Worm (Caenorhabditis elegans): Measurements from ENCODE around the gene mrp-4.
A peak's percentile ranks its signal among the peaks of the same experiment; 100 is the strongest.

mrp-4 gene

ce11 chrX:9856618-9857017 is 27.5 kb upstream of the mrp-4 start, which contains the start of gene R07B1.11:
R07B1.11 (plus strand) TSS chrX:9856918.
- no peak for TF ChIP-seq Y55F3AM.14 (GFP tag; optimal IDR thresholded peaks at IDR 0.05)
- no peak for TF ChIP-seq mbf-1 (tag; optimal IDR thresholded peaks at IDR 0.05)
- TF ChIP-seq ztf-11 (tag; optimal IDR thresholded peaks at IDR 0.05): no peak
- TF ChIP-seq lin-39 (tag; optimal IDR thresholded peaks at IDR 0.05): no peak
- TF ChIP-seq ztf-1 (GFP tag; conservative IDR thresholded peaks at IDR 0.05): no peak
- TF ChIP-seq gmeb-1 (tag; optimal IDR thresholded peaks at IDR 0.05): no peak
- no peak for TF ChIP-seq ama-1 (optimal IDR thresholded peaks at IDR 0.05)
- TF ChIP-seq peb-1 (tag; optimal IDR thresholded peaks at IDR 0.05): no peak

- peak; percentile 5 for TF ChIP-seq sma-3 (GFP tag; optimal IDR thresholded peaks at IDR 0.05)
- peak; percentile 13 for TF ChIP-seq sma-9 (GFP tag; optimal IDR thresholded peaks at IDR 0.05)
- TF ChIP-seq sma-9 (tag; optimal IDR thresholded peaks at IDR 0.05): no peak
- no peak for TF ChIP-seq egl-27 (tag; optimal IDR thresholded peaks at IDR 0.05)
- no peak for TF ChIP-seq lin-39 (tag; optimal IDR thresholded peaks at IDR 0.05)
- no peak for TF ChIP-seq ama-1 (optimal IDR thresholded peaks at IDR 0.05)
- no peak for TF ChIP-seq elt-3 (tag; optimal IDR thresholded peaks at IDR 0.05)
- no peak for TF ChIP-seq R02D3.7 (tag; optimal IDR thresholded peaks at IDR 0.05)
- TF ChIP-seq skn-1 (tag; optimal IDR thresholded peaks at IDR 0.05): peak; percentile 66
- TF ChIP-seq ztf-4 (tag; optimal IDR thresholded peaks at IDR 0.05): no peak
- no peak for TF ChIP-seq nhr-10 (tag; optimal IDR thresholded peaks at IDR 0.05)
- TF ChIP-seq gmeb-1 (tag; optimal IDR thresholded peaks at IDR 0.05): peak; percentile 1
- TF ChIP-seq nhr-129 (tag; optimal IDR thresholded peaks at IDR 0.05): no peak
- peak; percentile 91 for TF ChIP-seq fos-1 (tag; optimal IDR thresholded peaks at IDR 0.05)
- peak; percentile 57 for TF ChIP-seq crh-2 (tag; optimal IDR thresholded peaks at IDR 0.05)
- no peak for TF ChIP-seq nhr-237 (tag; optimal IDR thresholded peaks at IDR 0.05)
Observed at ce11 chrX:9858069-9858468, 26.0 kb upstream of the mrp-4 start, which contains the start of gene scav-5. scav-5 (plus strand) TSS chrX:9858365.

- TF ChIP-seq Y55F3AM.14 (GFP tag; optimal IDR thresholded peaks at IDR 0.05) (no peak), unc-39 (tag; optimal IDR thresholded peaks at IDR 0.05) (no peak), nhr-77 (tag; optimal IDR thresholded peaks at IDR 0.05) (no peak), fos-1 (tag; optimal IDR thresholded peaks at IDR 0.05) (peak; percentile 64), skn-1 (tag; optimal IDR thresholded peaks at IDR 0.05) (peak; percentile 39), ztf-11 (tag; optimal IDR thresholded peaks at IDR 0.05) (no peak), crh-2 (tag; optimal IDR thresholded peaks at IDR 0.05) (peak; percentile 33), gmeb-1 (tag; optimal IDR thresholded peaks at IDR 0.05) (no peak), nhr-237 (tag; optimal IDR thresholded peaks at IDR 0.05) (no peak)
Observed at ce11 chrX:9862916-9863624, 21.0 kb upstream of the mrp-4 start, which contains the start of the genes gst-36 and R07B1.5. gst-36 (minus strand) TSS chrX:9862960. R07B1.5 (plus strand) TSS chrX:9863580.

ce11 chrX:9866355-9866754 is 17.7 kb upstream of the mrp-4 start, which contains the start of gene R07B1.6:
R07B1.6 (plus strand) TSS chrX:9866655.
- TF ChIP-seq sma-9 (GFP tag; optimal IDR thresholded peaks at IDR 0.05) (no peak), sma-9 (tag; optimal IDR thresholded peaks at IDR 0.05) (no peak), lin-13 (GFP tag; optimal IDR thresholded peaks at IDR 0.05) (no peak), ZK546.5 (tag; optimal IDR thresholded peaks at IDR 0.05) (no peak), nhr-237 (tag; optimal IDR thresholded peaks at IDR 0.05) (no peak), nhr-6 (tag; optimal IDR thresholded peaks at IDR 0.05) (no peak), nhr-129 (tag; optimal IDR thresholded peaks at IDR 0.05) (no peak), fos-1 (tag; optimal IDR thresholded peaks at IDR 0.05) (no peak), blmp-1 (tag; optimal IDR thresholded peaks at IDR 0.05; ENCODE audit: insufficient read depth) (no peak), aly-2 (tag; optimal IDR thresholded peaks at IDR 0.05) (no peak), mab-5 (tag; optimal IDR thresholded peaks at IDR 0.05) (no peak), gmeb-1 (tag; optimal IDR thresholded peaks at IDR 0.05) (no peak), ceh-82 (tag; optimal IDR thresholded peaks at IDR 0.05) (no peak), ama-1 (optimal IDR thresholded peaks at IDR 0.05) (no peak), snpc-4 (tag; optimal IDR thresholded peaks at IDR 0.05) (no peak), ztf-11 (tag; optimal IDR thresholded peaks at IDR 0.05) (no peak), dmd-4 (tag; optimal IDR thresholded peaks at IDR 0.05) (no peak)

- TF ChIP-seq lin-11 (tag; optimal IDR thresholded peaks at IDR 0.05) (no peak), nhr-77 (tag; optimal IDR thresholded peaks at IDR 0.05) (no peak), nhr-23 (tag; optimal IDR thresholded peaks at IDR 0.05) (no peak), snpc-4 (tag; optimal IDR thresholded peaks at IDR 0.05) (no peak), ztf-1 (GFP tag; conservative IDR thresholded peaks at IDR 0.05) (no peak), elt-1 (tag; optimal IDR thresholded peaks at IDR 0.05) (no peak), Y55F3AM.14 (GFP tag; optimal IDR thresholded peaks at IDR 0.05) (no peak), elt-3 (tag; optimal IDR thresholded peaks at IDR 0.05) (no peak), R02D3.7 (tag; optimal IDR thresholded peaks at IDR 0.05) (no peak), ceh-16 (tag; optimal IDR thresholded peaks at IDR 0.05) (no peak), zag-1 (tag; optimal IDR thresholded peaks at IDR 0.05) (no peak), egl-27 (tag; optimal IDR thresholded peaks at IDR 0.05) (no peak), mbf-1 (tag; optimal IDR thresholded peaks at IDR 0.05) (no peak), unc-39 (tag; optimal IDR thresholded peaks at IDR 0.05) (no peak), nhr-237 (tag; optimal IDR thresholded peaks at IDR 0.05) (no peak), nhr-21 (tag; optimal IDR thresholded peaks at IDR 0.05) (no peak), lsy-2 (tag; optimal IDR thresholded peaks at IDR 0.05) (no peak)
Observed at ce11 chrX:9868820-9869219, 15.3 kb upstream of the mrp-4 start, which contains the start of gene R07B1.7. R07B1.7 (plus strand) TSS chrX:9869120.

Measured in whole organism, L2 larva.